Worm (Caenorhabditis elegans) whole organism, midembryonic: Measurements from ENCODE around the gene grl-18.
"Not testable (repeated sequence)": the region's sequence is repeated elsewhere in the genome, so short reads cannot be mapped to it uniquely, and the experiment has no call there.

Experiments used
- cog-1 ChIP-seq: sonication (generic microtip); optimal IDR thresholded peaks from 2 replicates; lab custom pipeline; 2016; ENCODE audit warnings: missing genetic modification characterization, missing compliant biosample characterization
- flt-1 ChIP-seq: fragments of 200-800 bp; sonication (Bioruptor generic); IDR thresholded peaks from 2 replicates; pipeline ENCODE4 v1.3.6; 2022; ENCODE audit warnings: missing genetic modification characterization, missing compliant biosample characterization
- med-1 ChIP-seq: sonication (generic microtip); optimal IDR thresholded peaks from 2 replicates; lab custom pipeline; 2017; ENCODE audit warnings: missing genetic modification characterization, mild to moderate bottlenecking, missing compliant biosample characterization, antibody characterized with exemption, missing genetic modification reagents; ENCODE audit not compliant: insufficient read depth
- ref-1 ChIP-seq: fragments of 200-800 bp; sonication (Bioruptor generic); conservative IDR thresholded peaks from 2 replicates; pipeline ENCODE4 v1.3.6; 2022; ENCODE audit warnings: missing genetic modification reagents, missing genetic modification characterization, missing compliant biosample characterization
- tab-1 ChIP-seq: fragments of 200-800 bp; sonication (Bioruptor generic); IDR thresholded peaks from 2 replicates; pipeline ENCODE4 v1.3.6; 2022; ENCODE audit warnings: missing genetic modification characterization, missing compliant biosample characterization
- ztf-23 ChIP-seq: fragments of 200-800 bp; sonication (Bioruptor generic); IDR thresholded peaks from 2 replicates; pipeline ENCODE4 v1.3.6; 2022; ENCODE audit warnings: missing genetic modification reagents, missing genetic modification characterization, missing compliant biosample characterization
- ztf-29 ChIP-seq: fragments of 200-800 bp; sonication (Bioruptor generic); IDR thresholded peaks from 2 replicates; pipeline ENCODE4 v1.3.6; 2022; ENCODE audit warnings: missing genetic modification reagents, missing genetic modification characterization, missing compliant biosample characterization

ce11 chrV:5468489-5468888 is 20.2 kb downstream of the grl-18 start, which contains the start of gene ZC317.6:
- not testable (repeated sequence) for TF ChIP-seq flt-1 (GFP tag; lab: Robert Waterston, UW); med-1 (GFP tag; lab: Kevin White, UChicago); cog-1 (tag; lab: Kevin White, UChicago); ref-1 (GFP tag; lab: Robert Waterston, UW); tab-1 (GFP tag; lab: Robert Waterston, UW); ztf-29 (GFP tag; lab: Robert Waterston, UW); ztf-23 (GFP tag; lab: Robert Waterston, UW)
